Worm (Caenorhabditis elegans): ENCODE measurements around the gene parg-2.

The parg-2 gene

ce11 chrIV:8667155-8667554 is 47.8 kb downstream of the parg-2 start:
- peak; percentile 57 for TF ChIP-seq Y48G9A.11 (GFP tag; IDR thresholded peaks at IDR 0.05)
- peak; percentile 92; the same call in 1 of the 2 replicates for TF ChIP-seq set-16 (GFP tag; IDR thresholded peaks at IDR 0.05)

ce11 chrIV:8665778-8666177 is 49.2 kb downstream of the parg-2 start:
- TF ChIP-seq F10B5.3 (tag; optimal IDR thresholded peaks at IDR 0.05) (no peak), lin-38 (GFP tag; IDR thresholded peaks at IDR 0.05) (no peak), tag-97 (GFP tag; IDR thresholded peaks at IDR 0.05) (no peak), hlh-11 (tag; optimal IDR thresholded peaks at IDR 0.05) (no peak), lsy-2 (tag; optimal IDR thresholded peaks at IDR 0.05) (no peak), ama-1 (optimal IDR thresholded peaks at IDR 0.05) (no peak), mdt-29 (GFP tag; IDR thresholded peaks at IDR 0.05) (no peak), gei-8 (GFP tag; optimal IDR thresholded peaks at IDR 0.05) (no peak), T20F7.1 (GFP tag; optimal IDR thresholded peaks at IDR 0.05) (peak; percentile 89), pha-4 (GFP tag; IDR thresholded peaks at IDR 0.05) (no peak), pha-4 (tag; optimal IDR thresholded peaks at IDR 0.05) (no peak), Y48G9A.11 (GFP tag; IDR thresholded peaks at IDR 0.05) (peak; percentile 99), R02D3.7 (tag; optimal IDR thresholded peaks at IDR 0.05) (peak; percentile 47), nhr-237 (tag; optimal IDR thresholded peaks at IDR 0.05) (no peak), lin-15B (tag; optimal IDR thresholded peaks at IDR 0.05) (no peak), dmd-8 (GFP tag; IDR thresholded peaks at IDR 0.05) (no peak)

All from whole organism, L4 larva.